Worm (Caenorhabditis elegans): ENCODE measurements around the gene R08C7.5.

ce11 chrIV:4475362-4476086, 45.5 kb downstream of the R08C7.5 start:
- TF ChIP-seq elt-3 (tag; optimal IDR thresholded peaks at IDR 0.05) (no peak), nhr-237 (tag; optimal IDR thresholded peaks at IDR 0.05) (no peak), ztf-4 (tag; optimal IDR thresholded peaks at IDR 0.05) (no peak), mdl-1 (tag; optimal IDR thresholded peaks at IDR 0.05) (no peak), unc-62 (GFP tag; optimal IDR thresholded peaks at IDR 0.05) (no peak), zag-1 (tag; optimal IDR thresholded peaks at IDR 0.05) (no peak)

All from whole organism, L1 larva.